Fruit fly (Drosophila melanogaster) Kc167 (cell line): ENCODE data around the gene CG15812.

Source experiments
- Myc ChIP-seq: fragments of >200 bp; optimal IDR thresholded peaks from 2 replicates; lab custom pipeline; 2017; ENCODE audit warnings: missing external identifiers
- Sin3A ChIP-seq: fragments of >200 bp; optimal IDR thresholded peaks from 2 replicates; lab custom pipeline; 2018; ENCODE audit warnings: missing external identifiers
- h ChIP-seq: fragments of >200 bp; optimal IDR thresholded peaks from 3 replicates; lab custom pipeline; 2018; ENCODE audit warnings: missing external identifiers
- insv ChIP-seq: fragments of >200 bp; optimal IDR thresholded peaks from 3 replicates; lab custom pipeline; 2018; ENCODE audit warnings: missing external identifiers
- psq ChIP-seq: fragments of >200 bp; optimal IDR thresholded peaks from 2 replicates; lab custom pipeline; 2017; ENCODE audit warnings: missing external identifiers
- ttk ChIP-seq: sonication (Bioruptor generic); optimal IDR thresholded peaks from 2 replicates; lab custom pipeline; 2017; ENCODE audit warnings: missing external identifiers

The CG15812 gene

DNA sequence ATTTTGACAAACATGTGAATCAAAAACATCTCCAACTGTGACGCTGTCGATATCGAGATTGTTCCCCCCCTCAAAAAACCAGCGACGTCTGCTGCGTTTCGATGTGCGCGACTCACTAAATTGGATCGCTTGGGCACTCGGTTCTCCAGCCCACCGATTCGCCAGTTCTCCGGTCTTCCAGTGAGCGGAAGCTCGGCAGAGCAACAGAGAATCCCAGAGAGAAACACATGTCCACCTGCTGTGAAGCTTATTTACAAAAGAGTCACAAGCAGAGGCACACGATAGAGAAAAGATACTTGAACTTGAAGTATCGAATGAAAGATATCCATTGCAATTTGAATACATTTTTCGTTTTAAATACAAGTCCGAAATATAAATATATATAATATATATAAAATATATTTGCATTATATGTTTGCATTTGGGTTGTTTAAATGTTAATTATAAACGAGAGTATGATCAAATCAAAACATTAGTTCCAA is 25.7 kb upstream of the CG15812 start:
- no peak for TF ChIP-seq Myc (lab: Kevin White, UChicago)

DNA sequence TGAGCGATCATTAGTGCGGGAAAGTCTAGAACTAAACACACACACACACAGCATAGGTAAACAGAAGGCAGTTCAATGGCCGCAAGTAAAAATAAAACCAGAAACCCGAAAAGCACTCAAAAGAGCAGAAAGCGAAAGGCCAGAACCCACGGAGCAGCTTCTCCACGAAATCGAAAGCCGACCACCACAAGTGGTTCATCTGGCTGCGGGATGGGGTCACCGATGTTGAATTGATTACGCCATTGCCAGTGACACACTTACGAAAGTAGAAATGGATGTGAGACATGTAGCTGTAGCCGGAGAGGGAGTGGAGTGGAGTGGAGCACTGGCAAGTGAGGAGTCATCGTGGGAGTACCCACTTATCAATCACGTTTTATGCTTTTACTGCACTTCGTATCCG is 18.4 kb upstream of the CG15812 start:
- TF ChIP-seq psq (lab: Kevin White, UChicago) (no peak), Sin3A (lab: Kevin White, UChicago) (no peak), insv (lab: Kevin White, UChicago) (no peak), ttk (lab: Kevin White, UChicago) (no peak), Myc (lab: Kevin White, UChicago) (no peak), h (no peak)

DNA sequence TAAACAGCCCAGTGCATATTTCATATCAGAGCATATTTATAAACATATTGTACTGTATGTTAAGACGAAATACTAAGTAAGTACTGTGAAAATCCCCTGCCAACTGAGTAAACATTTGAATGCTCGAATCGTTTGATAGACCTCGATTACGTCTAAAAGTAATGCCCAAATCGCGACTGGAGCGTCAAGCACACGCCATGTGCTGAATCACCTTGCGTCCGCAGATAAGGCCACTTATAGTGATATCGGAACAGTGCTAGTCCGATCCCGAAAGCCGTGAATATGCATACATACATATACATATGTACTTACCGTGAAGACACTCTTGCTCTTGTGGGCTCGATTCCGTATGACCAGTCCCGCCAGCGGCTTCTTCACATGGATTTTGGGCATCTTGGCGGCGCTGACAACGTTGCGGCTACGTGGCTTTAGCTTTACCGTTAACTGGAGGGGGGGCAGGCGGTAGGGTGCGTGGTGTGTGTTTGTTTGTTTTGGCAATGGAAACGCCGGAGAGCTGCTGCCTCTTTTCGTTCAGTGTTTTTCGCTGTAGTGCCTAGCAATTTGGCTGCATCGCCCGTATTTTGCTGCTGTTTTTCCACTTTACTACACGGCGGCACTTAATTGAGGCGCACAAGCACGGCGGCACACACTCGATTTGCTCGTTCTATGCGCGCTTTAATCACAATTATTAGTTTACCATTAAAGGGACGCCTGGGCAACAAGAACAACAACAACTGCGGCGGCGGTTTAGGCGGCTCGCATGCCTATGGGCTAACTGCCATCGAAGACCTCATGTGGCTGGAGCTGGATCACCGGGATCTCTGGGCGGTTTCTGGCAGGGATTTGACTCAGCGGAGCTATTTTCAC is 17.0 kb upstream of the CG15812 start:
- TF ChIP-seq psq (lab: Kevin White, UChicago) = no peak
- TF ChIP-seq insv (lab: Kevin White, UChicago) = no peak
- no peak for TF ChIP-seq Myc (lab: Kevin White, UChicago)
- no peak for TF ChIP-seq Sin3A (lab: Kevin White, UChicago)
- no peak for TF ChIP-seq h
- TF ChIP-seq ttk (lab: Kevin White, UChicago) = no peak

DNA sequence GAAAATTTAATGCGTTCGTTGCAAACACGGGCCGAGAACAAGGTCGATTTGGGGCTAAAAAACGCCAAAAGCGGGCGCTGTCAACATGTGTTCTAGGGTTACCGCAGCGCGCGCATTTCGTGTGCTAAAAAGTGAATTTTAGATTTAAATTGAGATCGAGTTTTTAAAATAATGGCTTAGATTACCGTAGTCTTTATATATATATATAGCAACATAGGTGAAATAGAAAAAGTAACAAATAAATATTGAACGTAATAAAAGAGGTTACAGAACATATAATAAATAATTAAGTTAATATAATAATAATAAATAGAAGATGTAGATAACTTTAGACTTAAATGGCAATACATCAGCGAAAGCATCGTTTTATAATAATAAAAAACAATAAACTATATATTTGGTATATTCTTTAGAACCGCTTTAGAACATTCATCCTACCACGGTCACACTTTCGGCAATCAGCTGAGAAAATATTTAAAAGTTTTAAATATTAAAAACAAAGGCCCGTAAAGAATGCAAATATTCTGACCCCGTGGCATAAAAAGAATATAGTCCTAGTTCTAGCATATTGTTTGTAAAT is 16.3 kb upstream of the CG15812 start, which contains the start of the genes CG11537 and Alg2:
Gene CG11537 (minus strand): TSS at position 75 of the 580 bp plus-strand sequence.
Gene Alg2 (plus strand): TSS at position 426 of the 580 bp plus-strand sequence.
- no peak for TF ChIP-seq insv (lab: Kevin White, UChicago)
- no peak for TF ChIP-seq h
- TF ChIP-seq Sin3A (lab: Kevin White, UChicago) = no peak
- TF ChIP-seq psq (lab: Kevin White, UChicago) = no peak
- no peak for TF ChIP-seq ttk (lab: Kevin White, UChicago)
- TF ChIP-seq Myc (lab: Kevin White, UChicago) = no peak

DNA sequence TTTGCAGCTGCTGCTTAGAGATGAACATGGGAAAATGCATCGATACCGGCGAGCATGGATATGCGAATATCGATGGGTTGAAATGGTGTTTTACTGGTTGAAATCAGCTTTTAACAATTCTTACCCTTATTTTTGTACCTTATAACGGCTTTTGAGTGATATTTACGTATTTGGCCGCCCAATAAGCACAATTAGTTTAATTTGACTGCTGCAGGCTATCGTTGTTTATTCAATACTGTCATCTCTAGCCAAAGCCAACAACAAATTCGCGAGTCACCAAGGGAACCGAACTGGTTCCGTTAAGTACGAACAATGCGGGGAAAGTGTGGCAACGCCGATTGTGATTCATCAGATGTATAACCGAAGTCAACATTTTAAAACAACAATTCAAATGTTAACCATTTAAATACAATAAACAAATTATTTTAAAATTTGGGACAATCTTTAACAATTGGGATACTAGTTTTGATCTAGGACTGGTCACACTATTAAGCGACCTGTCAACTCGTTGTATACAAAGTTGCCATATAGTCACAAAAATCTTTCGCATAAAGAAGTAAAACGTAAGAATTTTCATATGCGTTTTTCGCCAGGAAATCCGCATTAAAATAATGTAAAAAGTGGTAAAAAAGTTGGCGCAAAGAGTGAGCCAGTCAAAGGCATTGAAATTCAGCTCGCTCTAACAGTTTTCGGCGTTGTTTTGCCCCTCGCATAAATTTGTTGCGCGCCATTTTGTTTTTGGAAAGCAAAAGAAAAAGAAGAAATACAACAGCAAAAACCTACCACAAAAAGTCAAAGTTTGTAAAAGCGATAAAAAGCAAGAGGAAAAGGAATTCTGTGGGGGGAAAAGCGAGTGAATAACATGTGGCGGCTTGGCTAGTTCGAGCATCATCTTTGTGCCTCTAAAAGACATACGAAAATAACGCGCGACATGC is 11.4 kb upstream of the CG15812 start, which contains the start of the genes Usp5 and BtbVII:
Gene Usp5 (minus strand): TSS at position 234 of the 935 bp plus-strand sequence.
Gene BtbVII (plus strand): TSS at position 522 of the 935 bp plus-strand sequence.
- TF ChIP-seq Myc (lab: Kevin White, UChicago) (no peak), Sin3A (lab: Kevin White, UChicago) (no peak), insv (lab: Kevin White, UChicago) (no peak), ttk (lab: Kevin White, UChicago) (no peak), h (no peak), psq (lab: Kevin White, UChicago) (no peak)

DNA sequence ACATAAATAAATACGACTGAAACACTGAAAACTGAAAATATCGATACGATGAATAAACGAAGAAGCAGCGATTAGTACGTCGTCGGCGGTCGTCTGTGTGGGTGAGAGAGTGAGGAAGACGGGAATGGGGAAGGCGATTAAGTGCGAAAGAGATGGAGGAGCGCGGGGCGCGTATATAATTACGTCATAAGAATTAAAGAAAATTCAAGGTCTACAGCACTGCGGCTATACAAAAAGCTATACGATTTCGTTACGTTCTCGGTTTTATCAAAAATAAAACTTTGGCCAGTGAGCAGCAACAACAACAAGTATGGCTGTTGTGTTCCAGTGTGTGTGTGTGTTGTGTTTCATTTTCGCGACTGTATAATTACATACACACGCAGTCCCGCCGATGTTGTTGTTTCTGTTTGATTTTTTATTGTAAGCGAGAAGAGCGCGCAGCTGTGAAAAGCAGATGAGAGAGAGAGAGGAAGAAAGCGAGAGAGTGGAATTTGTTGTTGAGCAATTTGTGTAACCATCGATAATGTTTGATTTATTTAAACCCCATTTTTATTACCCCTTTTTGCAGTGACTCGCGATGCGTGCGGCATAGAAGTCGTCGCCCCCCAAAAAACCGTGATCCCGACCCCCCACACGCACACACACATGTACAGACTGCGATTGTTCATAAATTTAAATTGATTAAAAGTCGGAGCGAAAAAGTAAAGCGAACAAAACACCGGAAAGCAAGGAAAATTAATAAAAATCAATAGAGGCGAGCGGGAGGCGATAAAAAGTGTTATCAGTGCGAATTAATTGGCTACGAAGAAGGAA is 10.5 kb upstream of the CG15812 start:
- TF ChIP-seq psq (lab: Kevin White, UChicago) = no peak
- no peak for TF ChIP-seq Myc (lab: Kevin White, UChicago)
- TF ChIP-seq h = no peak
- TF ChIP-seq ttk (lab: Kevin White, UChicago) = no peak
- no peak for TF ChIP-seq Sin3A (lab: Kevin White, UChicago)
- no peak for TF ChIP-seq insv (lab: Kevin White, UChicago)

DNA sequence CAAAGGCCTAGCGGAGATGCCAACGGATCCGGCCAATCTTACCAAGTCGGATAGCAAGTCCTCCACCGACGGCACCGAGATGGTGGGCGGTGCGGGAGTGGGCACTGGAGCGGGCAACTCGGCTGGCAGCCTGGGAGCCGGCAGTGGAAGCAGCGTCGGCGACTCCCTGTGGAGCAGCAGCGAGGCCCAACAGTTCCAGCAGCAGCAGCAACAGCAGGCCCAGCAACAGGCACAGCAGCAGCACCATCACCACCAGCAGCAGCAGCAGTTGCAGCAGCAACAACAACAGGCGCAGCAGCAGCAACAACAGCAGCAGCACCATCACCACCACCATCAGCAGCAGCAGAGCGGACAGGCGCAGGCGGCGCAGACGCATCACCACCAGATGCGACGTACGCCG is 9.4 kb upstream of the CG15812 start:
- TF ChIP-seq psq (lab: Kevin White, UChicago) (no peak), Sin3A (lab: Kevin White, UChicago) (no peak), insv (lab: Kevin White, UChicago) (no peak), h (no peak), Myc (lab: Kevin White, UChicago) (no peak), ttk (lab: Kevin White, UChicago) (no peak)

DNA sequence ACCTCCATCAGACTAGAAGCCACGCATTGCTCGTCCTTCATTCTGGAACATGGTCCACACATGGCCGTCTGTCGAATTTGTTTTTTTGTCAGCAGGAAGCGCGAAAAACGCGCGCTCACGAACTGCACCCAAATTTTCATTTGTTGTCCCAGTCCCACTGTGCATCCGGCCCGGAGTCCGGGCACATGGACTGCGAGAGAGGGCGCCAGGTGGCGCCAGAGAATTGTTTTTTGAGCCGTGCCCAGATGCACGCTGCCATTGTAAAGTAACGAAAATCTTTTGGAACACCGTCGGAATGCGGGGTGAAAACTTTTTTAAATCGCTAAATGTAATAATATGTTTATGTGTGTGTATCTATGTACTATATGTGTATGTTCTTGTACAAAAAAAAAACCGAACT is 2.1 kb upstream of the CG15812 start:
- TF ChIP-seq ttk (lab: Kevin White, UChicago) (no peak), Sin3A (lab: Kevin White, UChicago) (no peak), Myc (lab: Kevin White, UChicago) (no peak), insv (lab: Kevin White, UChicago) (no peak), psq (lab: Kevin White, UChicago) (no peak), h (no peak)

DNA sequence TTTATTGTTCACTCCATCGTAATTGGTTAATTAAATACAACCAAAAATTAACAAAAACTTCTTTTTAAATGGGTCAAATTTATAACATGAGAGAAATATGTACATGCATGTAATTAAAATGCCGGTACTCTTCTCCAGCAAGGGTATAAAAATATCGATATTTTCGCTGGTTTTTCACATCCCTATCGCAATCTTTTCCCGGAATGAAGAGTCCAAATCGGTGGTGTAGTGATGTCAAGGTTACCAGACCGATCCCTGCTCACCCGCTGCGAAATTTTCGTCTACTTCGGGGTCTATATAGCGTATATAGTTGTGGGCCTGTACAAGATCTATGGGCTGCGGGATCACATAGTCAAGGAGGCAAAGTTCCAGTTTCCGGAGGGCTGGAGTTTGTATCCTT is 2.2 kb downstream of the CG15812 start, which contains the start of gene rasp:
Gene rasp (plus strand): TSS at position 213 of the 400 bp plus-strand sequence.
- TF ChIP-seq insv (lab: Kevin White, UChicago) (no peak), Myc (lab: Kevin White, UChicago) (no peak), Sin3A (lab: Kevin White, UChicago) (no peak), ttk (lab: Kevin White, UChicago) (no peak), h (no peak), psq (lab: Kevin White, UChicago) (no peak)

DNA sequence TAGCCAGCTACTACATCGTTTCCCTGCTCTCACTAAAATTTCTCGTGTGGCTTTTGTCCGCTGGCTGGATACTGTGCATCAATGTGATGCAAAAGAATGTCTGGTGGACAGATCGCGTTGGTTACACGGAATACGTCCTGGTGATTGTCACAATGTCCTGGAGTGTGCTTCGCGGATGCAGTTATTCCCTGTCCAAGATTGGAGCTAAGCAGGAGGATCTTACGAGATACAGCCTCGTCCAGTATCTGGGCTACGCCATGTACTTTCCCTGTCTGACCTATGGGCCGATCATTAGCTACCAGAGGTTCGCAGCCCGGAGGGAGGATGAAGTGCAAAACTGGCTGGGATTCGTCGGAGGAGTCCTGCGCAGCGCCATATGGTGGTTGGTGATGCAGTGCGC is 2.8 kb downstream of the CG15812 start:
- TF ChIP-seq Sin3A (lab: Kevin White, UChicago) (no peak), ttk (lab: Kevin White, UChicago) (peak; percentile 95)
